Fruit fly (Drosophila melanogaster) whole organism, pupa: ENCODE results near the gene Sirt1.

Experiments
- CG13204 ChIP-seq: fragments of 200-800 bp; sonication (Bioruptor generic); optimal IDR thresholded peaks from 2 replicates; lab custom pipeline; 2018; ENCODE audit warnings: missing biosample characterization, mild to moderate bottlenecking, missing genetic modification characterization, moderate library complexity
- CG9948 ChIP-seq: fragments of 200-800 bp; sonication (Bioruptor generic); optimal IDR thresholded peaks from 2 replicates; lab custom pipeline; 2018; ENCODE audit warnings: missing biosample characterization, mild to moderate bottlenecking, missing genetic modification characterization, moderate library complexity
- EcR ChIP-seq: fragments of 200-800 bp; sonication (Bioruptor generic); optimal IDR thresholded peaks from 3 replicates; lab custom pipeline; 2019; ENCODE audit warnings: missing biosample characterization, missing genetic modification characterization, mild to moderate bottlenecking, moderate library complexity, missing genetic modification reagents
- rn ChIP-seq: fragments of 200-800 bp; sonication (Bioruptor generic); IDR thresholded peaks from 2 replicates; pipeline ENCODE4 v1.3.6; 2022; ENCODE audit warnings: missing biosample characterization, missing genetic modification characterization

DNA sequence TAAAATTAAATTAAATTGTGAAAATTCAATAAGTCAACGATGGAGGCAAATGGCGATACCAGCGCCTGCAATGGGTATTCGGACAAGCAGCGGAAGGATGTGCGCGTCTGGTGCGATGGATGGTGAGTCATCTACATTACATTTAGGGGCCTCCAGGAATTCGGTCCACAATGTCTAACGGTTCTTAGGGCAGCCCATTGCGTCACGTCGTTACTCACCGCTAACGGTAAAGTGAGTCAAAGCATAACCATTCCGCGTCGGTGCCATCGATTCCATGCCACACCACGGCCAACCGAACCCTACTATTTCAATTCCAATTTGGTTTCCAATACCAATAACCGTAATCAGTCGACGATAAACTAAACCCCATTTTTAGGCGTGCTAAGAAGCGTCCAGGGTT is 38.8 kb downstream of the Sirt1 start:
- TF ChIP-seq rn (GFP tag; lab: Robert Waterston, UW) (no peak), CG13204 (GFP tag; lab: Kevin White, UChicago) (no peak), CG9948 (tag; lab: Kevin White, UChicago) (no peak), EcR (GFP tag; lab: Kevin White, UChicago) (no peak)
